Fruit fly (Drosophila melanogaster): Measurements from ENCODE around the gene DppIII.

DppIII gene

dm6 chr3R:8352961-8353728, 8.9 kb downstream of the DppIII start:
- peak; percentile 48 for TF ChIP-seq noc (tag; optimal IDR thresholded peaks at IDR 0.05)

- no peak for TF ChIP-seq noc (tag; optimal IDR thresholded peaks at IDR 0.05)
Measured at dm6 chr3R:8353994-8354393, 9.8 kb downstream of the DppIII start.

- peak; percentile 23 for TF ChIP-seq noc (tag; optimal IDR thresholded peaks at IDR 0.05)
Measured at dm6 chr3R:8354458-8354857, 10.3 kb downstream of the DppIII start.

dm6 chr3R:8354969-8355368, 10.8 kb downstream of the DppIII start:
- TF ChIP-seq noc (tag; optimal IDR thresholded peaks at IDR 0.05) = no peak

dm6 chr3R:8355579-8355978, 11.4 kb downstream of the DppIII start:
- TF ChIP-seq noc (tag; optimal IDR thresholded peaks at IDR 0.05) = peak; percentile 78

dm6 chr3R:8356626-8357290, 12.6 kb downstream of the DppIII start, which contains the start of gene stck:
Gene stck (plus strand): TSS chr3R:8356978.
- TF ChIP-seq noc (tag; optimal IDR thresholded peaks at IDR 0.05) = no peak

- no peak for TF ChIP-seq noc (tag; optimal IDR thresholded peaks at IDR 0.05)
Measured at dm6 chr3R:8357372-8357992, 13.3 kb downstream of the DppIII start.

dm6 chr3R:8358004-8358403, 13.8 kb downstream of the DppIII start:
- no peak for TF ChIP-seq noc (tag; optimal IDR thresholded peaks at IDR 0.05)

- TF ChIP-seq noc (tag; optimal IDR thresholded peaks at IDR 0.05) = no peak
Measured at dm6 chr3R:8362259-8362876, 18.2 kb downstream of the DppIII start, which contains the start of the genes Veneno and CG7963. Gene Veneno (minus strand): TSS chr3R:8362554. Gene CG7963 (plus strand): TSS chr3R:8362826.

dm6 chr3R:8368553-8368952, 24.4 kb downstream of the DppIII start:
- TF ChIP-seq noc (tag; optimal IDR thresholded peaks at IDR 0.05) = no peak

- no peak for TF ChIP-seq noc (tag; optimal IDR thresholded peaks at IDR 0.05)
Measured at dm6 chr3R:8389636-8390035, 45.4 kb downstream of the DppIII start.

All from whole organism, larva.